Fruit fly (Drosophila melanogaster) whole organism, embryonic: Measurements from ENCODE around the gene CG13386.
A peak's percentile ranks its signal among the peaks of the same experiment; 100 is the strongest.

Source experiments
- Atf3 ChIP-seq: fragments of 200-800 bp; sonication (Bioruptor generic); optimal IDR thresholded peaks from 3 replicates; lab custom pipeline; 2016; ENCODE audit warnings: missing biosample characterization, missing genetic modification characterization
- Awh ChIP-seq: fragments of 200-800 bp; sonication (Bioruptor generic); IDR thresholded peaks from 2 replicates; pipeline ENCODE4, ENCODE4 v1.3.6; 2022; ENCODE audit warnings: missing biosample characterization, missing genetic modification characterization
- B-H1 ChIP-seq: fragments of 200-800 bp; sonication (Bioruptor generic); IDR thresholded peaks from 3 replicates; pipeline ENCODE4 v1.3.6; 2022; ENCODE audit warnings: missing biosample characterization, missing genetic modification characterization
- B-H2 ChIP-seq: fragments of 200-800 bp; sonication (Bioruptor generic); optimal IDR thresholded peaks from 2 replicates; lab custom pipeline; 2018; ENCODE audit warnings: missing biosample characterization, mild to moderate bottlenecking, missing genetic modification characterization
- CG10565 ChIP-seq: fragments of 200-800 bp; sonication (Bioruptor generic); optimal IDR thresholded peaks from 3 replicates; lab custom pipeline; 2016; ENCODE audit warnings: missing biosample characterization, mild to moderate bottlenecking, missing genetic modification characterization
- CG14965 ChIP-seq: fragments of 200-800 bp; sonication (Bioruptor generic); optimal IDR thresholded peaks from 2 replicates; lab custom pipeline; 2016; ENCODE audit warnings: missing biosample characterization, missing genetic modification characterization, borderline replicate concordance
- CG18764 ChIP-seq: fragments of 200-800 bp; sonication (Bioruptor generic); optimal IDR thresholded peaks from 3 replicates; lab custom pipeline; 2016; ENCODE audit warnings: missing biosample characterization, missing genetic modification characterization
- CG31365 ChIP-seq: fragments of 200-800 bp; sonication (Bioruptor generic); optimal IDR thresholded peaks from 2 replicates; lab custom pipeline; 2018; ENCODE audit warnings: missing biosample characterization, mild to moderate bottlenecking, missing genetic modification characterization
- CG3838 ChIP-seq: fragments of 200-800 bp; sonication (Bioruptor generic); optimal IDR thresholded peaks from 3 replicates; lab custom pipeline; 2016; ENCODE audit warnings: missing biosample characterization, missing genetic modification characterization
- CG3847 ChIP-seq: fragments of 200-800 bp; sonication (Bioruptor generic); IDR thresholded peaks from 2 replicates; pipeline ENCODE4 v1.3.6; 2022; ENCODE audit warnings: missing biosample characterization, missing genetic modification characterization
- CG4424 ChIP-seq: fragments of 200-800 bp; sonication (Bioruptor generic); optimal IDR thresholded peaks from 3 replicates; lab custom pipeline; 2016; ENCODE audit warnings: missing biosample characterization, missing genetic modification characterization
- CG4854 ChIP-seq: fragments of 200-800 bp; sonication (Bioruptor generic); optimal IDR thresholded peaks from 2 replicates; lab custom pipeline; 2016; ENCODE audit warnings: missing biosample characterization, missing genetic modification characterization, inconsistent platforms
- CG5180 ChIP-seq: fragments of 200-800 bp; sonication (Bioruptor generic); optimal IDR thresholded peaks from 3 replicates; lab custom pipeline; 2017; ENCODE audit warnings: missing biosample characterization, missing genetic modification characterization, mild to moderate bottlenecking, moderate library complexity, missing genetic modification reagents
- CG5245 ChIP-seq: fragments of 200-800 bp; sonication (Bioruptor generic); optimal IDR thresholded peaks from 3 replicates; lab custom pipeline; 2016; ENCODE audit warnings: missing biosample characterization, missing genetic modification characterization
- CG7271 ChIP-seq: fragments of 200-800 bp; sonication (Bioruptor generic); optimal IDR thresholded peaks from 2 replicates; lab custom pipeline; 2018; ENCODE audit warnings: missing biosample characterization, mild to moderate bottlenecking, missing genetic modification characterization, moderate library complexity
- CG7357 ChIP-seq: fragments of 200-800 bp; sonication (Bioruptor generic); IDR thresholded peaks from 3 replicates; pipeline ENCODE4 v1.3.6; 2022; ENCODE audit warnings: missing biosample characterization, missing genetic modification characterization
- CG7556 ChIP-seq: fragments of 200-800 bp; sonication (Bioruptor generic); optimal IDR thresholded peaks from 2 replicates; lab custom pipeline; 2017; ENCODE audit warnings: missing biosample characterization, mild to moderate bottlenecking, missing genetic modification characterization
- Doc3 ChIP-seq: fragments of 200-800 bp; sonication (Bioruptor generic); IDR thresholded peaks from 3 replicates; pipeline ENCODE4 v1.3.6; 2022; ENCODE audit warnings: missing biosample characterization, missing genetic modification characterization; ENCODE audit not compliant: partially characterized antibody
- Drgx ChIP-seq: fragments of 200-800 bp; sonication (Bioruptor generic); IDR thresholded peaks from 2 replicates; pipeline ENCODE4 v1.3.6; 2022; ENCODE audit warnings: missing biosample characterization, missing genetic modification characterization
- Fer1 ChIP-seq: fragments of 200-800 bp; sonication (Bioruptor generic); optimal IDR thresholded peaks from 2 replicates; lab custom pipeline; 2017; ENCODE audit warnings: missing biosample characterization, mild to moderate bottlenecking, missing genetic modification characterization
- Gsc ChIP-seq: fragments of 200-800 bp; sonication (Bioruptor generic); IDR thresholded peaks from 2 replicates; pipeline ENCODE4 v1.3.6; 2022; ENCODE audit warnings: missing biosample characterization, missing genetic modification characterization
- Gug ChIP-seq: fragments of 200-800 bp; sonication (Bioruptor generic); IDR thresholded peaks from 4 replicates; pipeline ENCODE4 v1.3.6; 2022; ENCODE audit warnings: missing biosample characterization, missing genetic modification characterization
- Hmx ChIP-seq: fragments of 200-800 bp; sonication (Bioruptor generic); optimal IDR thresholded peaks from 2 replicates; lab custom pipeline; 2016; ENCODE audit warnings: missing biosample characterization, missing genetic modification characterization
- Lhr ChIP-seq: fragments of 200-800 bp; sonication (Bioruptor generic); optimal IDR thresholded peaks from 3 replicates; lab custom pipeline; 2017; ENCODE audit warnings: mild to moderate bottlenecking, missing biosample characterization, missing genetic modification reagents, missing genetic modification characterization
- Ptx1 ChIP-seq: fragments of 200-800 bp; sonication (Bioruptor generic); IDR thresholded peaks from 2 replicates; pipeline ENCODE4 v1.3.6; 2022; ENCODE audit warnings: missing biosample characterization, missing genetic modification characterization
- Ravus ChIP-seq: fragments of 200-800 bp; sonication (Bioruptor generic); IDR thresholded peaks from 2 replicates; pipeline ENCODE4 v1.3.6; 2022; ENCODE audit warnings: missing biosample characterization, missing genetic modification characterization
- Rfx ChIP-seq: fragments of 200-800 bp; sonication (Bioruptor generic); IDR thresholded peaks from 2 replicates; pipeline ENCODE4 v1.3.6; 2022; ENCODE audit warnings: missing biosample characterization, missing genetic modification characterization
- Sox100B ChIP-seq: fragments of 200-800 bp; sonication (Bioruptor generic); optimal IDR thresholded peaks from 3 replicates; lab custom pipeline; 2018; ENCODE audit warnings: missing biosample characterization, mild to moderate bottlenecking, missing genetic modification characterization
- Spps ChIP-seq: fragments of 200-800 bp; sonication (Bioruptor generic); optimal IDR thresholded peaks from 2 replicates; lab custom pipeline; 2018; ENCODE audit warnings: missing biosample characterization, mild to moderate bottlenecking, missing genetic modification characterization
- ab ChIP-seq: fragments of 200-800 bp; sonication (Bioruptor generic); optimal IDR thresholded peaks from 2 replicates; lab custom pipeline; 2016; ENCODE audit warnings: missing biosample characterization, missing genetic modification characterization
- cad ChIP-seq: fragments of >200 bp; optimal IDR thresholded peaks from 2 replicates; lab custom pipeline; 2017; ENCODE audit warnings: missing biosample characterization, missing genetic modification characterization
- crc ChIP-seq: fragments of 200-800 bp; sonication (Bioruptor generic); optimal IDR thresholded peaks from 2 replicates; lab custom pipeline; 2016; ENCODE audit warnings: missing biosample characterization, missing genetic modification characterization
- crol ChIP-seq: fragments of 200-800 bp; sonication (Bioruptor generic); IDR thresholded peaks from 2 replicates; pipeline ENCODE4 v1.3.6; 2022; ENCODE audit warnings: missing biosample characterization, missing genetic modification characterization
- dpn ChIP-seq, 2 experiments: fragments of 200-800 bp; sonication (Bioruptor generic); optimal IDR thresholded peaks; 3 replicates each; lab custom pipeline; 2016; ENCODE audit warnings: missing biosample characterization in 2 of 2, missing genetic modification characterization in 2 of 2
- ftz-f1 ChIP-seq: fragments of 200-800 bp; sonication (Bioruptor generic); optimal IDR thresholded peaks from 2 replicates; lab custom pipeline; 2016; ENCODE audit warnings: missing biosample characterization, missing genetic modification characterization
- fu2 ChIP-seq: fragments of 200-800 bp; sonication (Bioruptor generic); optimal IDR thresholded peaks from 2 replicates; lab custom pipeline; 2016; ENCODE audit warnings: missing biosample characterization, missing genetic modification characterization
- hb ChIP-seq: fragments of 200-800 bp; sonication (Bioruptor generic); IDR thresholded peaks from 3 replicates; pipeline ENCODE4 v1.3.6; 2022; ENCODE audit warnings: missing biosample characterization, missing genetic modification characterization; ENCODE audit not compliant: partially characterized antibody
- jing ChIP-seq: fragments of 200-800 bp; sonication (Bioruptor generic); optimal IDR thresholded peaks from 2 replicates; lab custom pipeline; 2018; ENCODE audit warnings: missing biosample characterization, mild to moderate bottlenecking, missing genetic modification characterization
- jumu ChIP-seq: fragments of 200-800 bp; sonication (Bioruptor generic); optimal IDR thresholded peaks from 3 replicates; lab custom pipeline; 2016; ENCODE audit warnings: missing biosample characterization, missing genetic modification characterization
- kni ChIP-seq: fragments of 200-800 bp; sonication (Bioruptor generic); optimal IDR thresholded peaks from 3 replicates; lab custom pipeline; 2017; ENCODE audit warnings: mild to moderate bottlenecking, missing biosample characterization, missing genetic modification reagents, missing genetic modification characterization
- lab ChIP-seq: fragments of 200-800 bp; sonication (Bioruptor generic); optimal IDR thresholded peaks from 3 replicates; lab custom pipeline; 2017; ENCODE audit warnings: missing biosample characterization, missing genetic modification characterization, mild to moderate bottlenecking, moderate library complexity, missing genetic modification reagents
- pan ChIP-seq, 4 experiments: fragments of >200 bp in 3 of 4; fragments of 200-800 bp in 1 of 4; sonication (Bioruptor generic) in 1 of 4; optimal IDR thresholded peaks in 3 of 4; IDR thresholded peaks in 1 of 4; 2 replicates each; pipeline versions ENCODE4 v1.3.6 to Lab custom; 2017 to 2022; ENCODE audit warnings: missing biosample characterization in 2 of 4, missing genetic modification characterization in 2 of 4, mixed read lengths in 1 of 4
- phol ChIP-seq: fragments of 200-800 bp; sonication (Bioruptor generic); optimal IDR thresholded peaks from 3 replicates; lab custom pipeline; 2018; ENCODE audit warnings: missing biosample characterization, mild to moderate bottlenecking, missing genetic modification characterization, moderate library complexity
- salm ChIP-seq: fragments of 200-800 bp; sonication (Bioruptor generic); optimal IDR thresholded peaks from 2 replicates; lab custom pipeline; 2018; ENCODE audit warnings: missing biosample characterization, mild to moderate bottlenecking, missing genetic modification characterization
- seq ChIP-seq: fragments of 200-800 bp; sonication (Bioruptor generic); IDR thresholded peaks from 2 replicates; pipeline ENCODE4 v1.3.6; 2022; ENCODE audit warnings: missing biosample characterization, missing genetic modification characterization
- sim ChIP-seq: fragments of 200-800 bp; sonication (Bioruptor generic); IDR thresholded peaks from 2 replicates; pipeline ENCODE4 v1.3.6; 2022; ENCODE audit warnings: missing biosample characterization, missing genetic modification characterization
- sna ChIP-seq: fragments of 200-800 bp; sonication (Bioruptor generic); IDR thresholded peaks from 2 replicates; pipeline ENCODE4 v1.3.6; 2022; ENCODE audit warnings: missing biosample characterization, missing genetic modification characterization; ENCODE audit not compliant: partially characterized antibody
- ssp ChIP-seq: fragments of 200-800 bp; sonication (Bioruptor generic); IDR thresholded peaks from 2 replicates; pipeline ENCODE4 v1.3.6; 2022; ENCODE audit warnings: missing biosample characterization, missing genetic modification characterization
- unc-4 ChIP-seq: fragments of 200-800 bp; sonication (Bioruptor generic); IDR thresholded peaks from 2 replicates; pipeline ENCODE4 v1.3.6; 2022; ENCODE audit warnings: missing biosample characterization, missing genetic modification characterization; ENCODE audit not compliant: partially characterized antibody
- z ChIP-seq: fragments of 200-800 bp; sonication (Bioruptor generic); IDR thresholded peaks from 3 replicates; pipeline ENCODE4 v1.3.6; 2022; ENCODE audit warnings: missing biosample characterization, missing genetic modification characterization

The CG13386 gene

DNA sequence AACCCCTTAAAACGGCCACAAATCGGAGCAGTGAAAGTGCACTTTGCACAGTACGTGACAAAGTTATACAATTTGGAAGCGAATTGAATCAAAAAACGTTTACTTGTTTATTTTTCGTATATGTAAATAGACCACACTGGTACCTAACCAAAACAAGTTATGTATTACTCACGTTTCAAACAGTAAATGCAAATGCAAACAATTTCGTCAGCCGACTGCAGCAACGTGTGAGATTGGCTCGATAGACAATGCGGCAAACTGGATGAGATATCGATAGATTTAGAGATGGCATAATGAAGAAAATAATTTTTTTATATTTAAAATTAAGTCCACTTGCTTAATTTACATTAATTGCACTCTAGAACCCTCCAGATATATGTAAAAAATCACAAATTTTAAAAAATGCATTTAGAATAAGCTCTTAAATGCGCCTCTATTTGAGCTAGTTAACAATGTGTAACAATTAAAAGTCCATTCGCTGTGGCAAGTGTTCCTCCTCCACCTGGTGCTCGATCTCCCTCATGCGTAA is 17.2 kb upstream of the CG13386 start, which contains the start of gene AlaRS (continued):
- TF ChIP-seq z (GFP tag; lab: Robert Waterston, UW) (no peak), CG4424 (GFP tag; lab: Kevin White, UChicago) (peak; percentile 22), CG7271 (no peak), Lhr (GFP tag; lab: Kevin White, UChicago) (no peak), Hmx (no peak), kni (GFP tag; lab: Kevin White, UChicago) (peak; percentile 58), Fer1 (peak; percentile 57), fu2 (GFP tag; lab: Kevin White, UChicago) (no peak), B-H1 (GFP tag; lab: Robert Waterston, UW) (no peak), crol (GFP tag; lab: Robert Waterston, UW) (no peak), CG3838 (no peak), Drgx (GFP tag; lab: Robert Waterston, UW) (no peak), Doc3 (peak; percentile 73), jing (GFP tag; lab: Kevin White, UChicago) (no peak), lab (GFP tag; lab: Kevin White, UChicago) (peak; percentile 27), CG4854 (peak; percentile 15), Gsc (GFP tag; lab: Robert Waterston, UW) (no peak), jumu (no peak), Ptx1 (GFP tag; lab: Robert Waterston, UW) (0 out of 2 replicates have a peak, but pooled peaks have one; percentile 7), sna (peak; percentile 75), Spps (tag; lab: Kevin White, UChicago) (peak; percentile 23), ssp (no peak), Atf3 (GFP tag; lab: Kevin White, UChicago) (no peak), CG18764 (peak; percentile 7), CG14965 (GFP tag; lab: Kevin White, UChicago) (no peak), dpn (GFP tag; optimal IDR thresholded peaks at IDR 0.05; lab: Kevin White, UChicago) (peak; percentile 8 to 26), unc-4 (GFP tag; lab: Robert Waterston, UW) (peak; percentile 72; the same call in 1 of the 2 replicates), sim (GFP tag; lab: Robert Waterston, UW) (no peak), CG3847 (0 out of 2 replicates have a peak, but pooled peaks have one; percentile 9), CG7357 (GFP tag; lab: Robert Waterston, UW) (no peak), Rfx (peak; percentile 41; the same call in 1 of the 2 replicates), phol (tag; lab: Kevin White, UChicago) (peak; percentile 42), B-H2 (GFP tag; lab: Kevin White, UChicago) (peak; percentile 39), crc (GFP tag; lab: Kevin White, UChicago) (no peak), ab (GFP tag; lab: Kevin White, UChicago) (no peak), ftz-f1 (GFP tag; lab: Kevin White, UChicago) (no peak), CG31365 (tag; lab: Kevin White, UChicago) (no peak), Awh (no peak), CG5245 (GFP tag; lab: Kevin White, UChicago) (no peak), CG10565 (GFP tag; lab: Kevin White, UChicago) (no peak), Gug (GFP tag; lab: Robert Waterston, UW) (no peak), CG5180 (GFP tag; lab: Kevin White, UChicago) (no peak), seq (GFP tag; lab: Robert Waterston, UW) (no peak), Sox100B (GFP tag; lab: Kevin White, UChicago) (peak; percentile 26), Ravus (no peak), salm (tag; lab: Kevin White, UChicago) (no peak), cad (GFP tag; lab: Kevin White, UChicago) (no peak), pan (optimal IDR thresholded peaks at IDR 0.05; lab: Kevin White, UChicago) (no peak), pan (GFP tag; optimal IDR thresholded peaks at IDR 0.05 in 1 of 2, IDR thresholded peaks at IDR 0.05 in 1 of 2) (peak in 1 of 2 experiments; percentile 43), hb (GFP tag; lab: Robert Waterston, UW) (peak; percentile 45; the same call in 1 of the 3 replicates), CG7556 (GFP tag; lab: Kevin White, UChicago) (peak; percentile 56)
